Worm (Caenorhabditis elegans) whole organism, mixed stage, embryonic: ENCODE results near the gene lgc-5.

ENCODE experiments used
- nhr-28 ChIP-seq: fragments of 150-350 bp; optimal IDR thresholded peaks from 2 replicates; lab custom pipeline; 2014; ENCODE audit warnings: missing biosample characterization, missing genetic modification characterization
- unc-62 ChIP-seq: fragments of 150-350 bp; optimal IDR thresholded peaks from 2 replicates; lab custom pipeline; 2014; ENCODE audit warnings: missing biosample characterization, missing genetic modification reagents, missing genetic modification characterization

DNA sequence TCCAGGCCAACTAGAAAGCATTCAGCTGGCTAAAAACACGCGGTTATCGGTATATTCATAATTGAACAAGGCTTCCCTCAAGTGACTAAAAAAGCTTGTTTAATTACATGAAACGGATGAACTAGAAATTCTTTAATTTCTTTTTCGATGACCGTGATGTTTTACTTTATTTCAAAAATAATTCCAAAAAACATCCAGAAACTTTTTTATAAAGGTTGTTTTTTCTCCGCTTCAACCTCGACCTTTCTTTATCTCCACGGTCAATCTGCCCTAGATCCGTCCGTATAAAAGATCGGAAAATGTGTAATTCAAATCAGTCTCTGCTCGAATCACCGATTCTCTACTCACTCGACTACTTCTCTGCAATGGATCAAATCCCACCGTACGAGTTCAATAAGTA, 3.0 kb downstream of the lgc-5 start, which contains the start of gene F17E9.5:
- TF ChIP-seq unc-62 (GFP tag; lab: Kevin White, UChicago) (no peak), nhr-28 (tag; lab: Kevin White, UChicago) (no peak)
